Fruit fly (Drosophila melanogaster) whole organism, embryonic: ENCODE data around the gene CG11581.

Experiments
- CG11085 ChIP-seq: fragments of 200-800 bp; sonication (Bioruptor generic); IDR thresholded peaks from 2 replicates; pipeline ENCODE4 v1.3.6; 2022; ENCODE audit warnings: missing biosample characterization, missing genetic modification characterization
- CG12071 ChIP-seq: fragments of 200-800 bp; sonication (Bioruptor generic); optimal IDR thresholded peaks from 3 replicates; lab custom pipeline; 2018; ENCODE audit warnings: missing biosample characterization, mild to moderate bottlenecking, missing genetic modification characterization
- CG12236 ChIP-seq: fragments of 200-800 bp; sonication (Bioruptor generic); optimal IDR thresholded peaks from 2 replicates; lab custom pipeline; 2016; ENCODE audit warnings: missing biosample characterization, missing genetic modification characterization
- CG13775 ChIP-seq: fragments of 200-800 bp; sonication (Bioruptor generic); optimal IDR thresholded peaks from 3 replicates; lab custom pipeline; 2017; ENCODE audit warnings: missing biosample characterization, mild to moderate bottlenecking, missing genetic modification characterization
- CG15514 ChIP-seq: fragments of 200-800 bp; sonication (Bioruptor generic); optimal IDR thresholded peaks from 3 replicates; lab custom pipeline; 2017; ENCODE audit warnings: missing biosample characterization, missing genetic modification characterization, mild to moderate bottlenecking, moderate library complexity, missing genetic modification reagents
- CG16779 ChIP-seq: fragments of 200-800 bp; sonication (Bioruptor generic); IDR thresholded peaks from 2 replicates; pipeline ENCODE4 v1.3.6; 2022; ENCODE audit warnings: missing biosample characterization, missing genetic modification characterization
- CG18764 ChIP-seq: fragments of 200-800 bp; sonication (Bioruptor generic); optimal IDR thresholded peaks from 3 replicates; lab custom pipeline; 2016; ENCODE audit warnings: missing biosample characterization, missing genetic modification characterization
- CG3847 ChIP-seq: fragments of 200-800 bp; sonication (Bioruptor generic); IDR thresholded peaks from 2 replicates; pipeline ENCODE4 v1.3.6; 2022; ENCODE audit warnings: missing biosample characterization, missing genetic modification characterization
- CG4617 ChIP-seq: fragments of 200-800 bp; sonication (Bioruptor generic); optimal IDR thresholded peaks from 3 replicates; lab custom pipeline; 2016; ENCODE audit warnings: missing biosample characterization, missing genetic modification characterization, borderline replicate concordance
- CG4730 ChIP-seq: fragments of 200-800 bp; sonication (Bioruptor generic); IDR thresholded peaks from 2 replicates; pipeline ENCODE4 v1.3.6; 2022; ENCODE audit warnings: missing biosample characterization, missing genetic modification characterization
- CG7745 ChIP-seq: fragments of 200-800 bp; sonication (Bioruptor generic); optimal IDR thresholded peaks from 2 replicates; lab custom pipeline; 2018; ENCODE audit warnings: missing biosample characterization, mild to moderate bottlenecking, missing genetic modification characterization, moderate library complexity
- CG7839 ChIP-seq: fragments of 200-800 bp; sonication (Bioruptor generic); optimal IDR thresholded peaks from 3 replicates; lab custom pipeline; 2018; ENCODE audit warnings: missing biosample characterization, mild to moderate bottlenecking, missing genetic modification characterization, moderate library complexity
- CG8944 ChIP-seq: fragments of 200-800 bp; sonication (Bioruptor generic); optimal IDR thresholded peaks from 3 replicates; lab custom pipeline; 2016; ENCODE audit warnings: missing biosample characterization, missing genetic modification characterization
- CTCF ChIP-seq: fragments of 200-800 bp; sonication (Bioruptor generic); optimal IDR thresholded peaks from 2 replicates; lab custom pipeline; 2017; ENCODE audit warnings: missing biosample characterization, mild to moderate bottlenecking, missing genetic modification characterization, moderate library complexity
- Dfd ChIP-seq, 2 experiments: fragments of >200 bp; optimal IDR thresholded peaks; 2 replicates each; lab custom pipeline; 2017; ENCODE audit warnings: missing biosample characterization in 2 of 2, missing genetic modification characterization in 2 of 2
- Dp ChIP-seq: fragments of 200-800 bp; sonication (Bioruptor generic); optimal IDR thresholded peaks from 2 replicates; lab custom pipeline; 2018; ENCODE audit warnings: missing biosample characterization, mild to moderate bottlenecking, missing genetic modification characterization, moderate library complexity
- E2f2 ChIP-seq: fragments of 200-800 bp; sonication (Bioruptor generic); IDR thresholded peaks from 2 replicates; pipeline ENCODE4 v1.3.6; 2022; ENCODE audit warnings: missing biosample characterization, missing genetic modification characterization
- HHEX ChIP-seq: fragments of 200-800 bp; sonication (Bioruptor generic); optimal IDR thresholded peaks from 3 replicates; lab custom pipeline; 2017; ENCODE audit warnings: missing biosample characterization, mild to moderate bottlenecking, missing genetic modification characterization, missing genetic modification reagents
- MBD-R2 ChIP-seq: fragments of 200-800 bp; sonication (Bioruptor generic); IDR thresholded peaks from 2 replicates; pipeline ENCODE4 v1.3.6; 2022; ENCODE audit warnings: missing biosample characterization, missing genetic modification characterization
- MESR4 ChIP-seq: fragments of 200-800 bp; sonication (Bioruptor generic); optimal IDR thresholded peaks from 2 replicates; lab custom pipeline; 2018; ENCODE audit warnings: missing biosample characterization, mild to moderate bottlenecking, missing genetic modification characterization, moderate library complexity
- Myb ChIP-seq: fragments of 200-800 bp; sonication (Bioruptor generic); optimal IDR thresholded peaks from 2 replicates; lab custom pipeline; 2016; ENCODE audit warnings: missing biosample characterization, missing genetic modification characterization
- Nf-YB ChIP-seq: fragments of 200-800 bp; sonication (Bioruptor generic); optimal IDR thresholded peaks from 3 replicates; lab custom pipeline; 2019; ENCODE audit warnings: missing biosample characterization, mild to moderate bottlenecking, missing genetic modification characterization, moderate library complexity
- Sin3A ChIP-seq: fragments of >200 bp; optimal IDR thresholded peaks from 2 replicates; lab custom pipeline; 2018
- Sry-β ChIP-seq: fragments of 200-800 bp; sonication (Bioruptor generic); optimal IDR thresholded peaks from 2 replicates; lab custom pipeline; 2018; ENCODE audit warnings: missing biosample characterization, mild to moderate bottlenecking, missing genetic modification characterization, moderate library complexity
- Trl ChIP-seq, 3 experiments: fragments of >200 bp in 2 of 3; fragments of 200-800 bp in 1 of 3; sonication (Bioruptor generic) in 1 of 3; optimal IDR thresholded peaks; 2 replicates in 1 of 3; 3 replicates in 2 of 3; lab custom pipeline; 2016 to 2017; ENCODE audit warnings: missing biosample characterization in 1 of 3, missing genetic modification characterization in 1 of 3
- Xbp1 ChIP-seq: fragments of 200-800 bp; sonication (Bioruptor generic); optimal IDR thresholded peaks from 3 replicates; lab custom pipeline; 2016; ENCODE audit warnings: missing biosample characterization, mild to moderate bottlenecking, missing genetic modification characterization
- aop ChIP-seq: fragments of 200-800 bp; sonication (Bioruptor generic); IDR thresholded peaks from 2 replicates; pipeline ENCODE4 v1.3.6; 2022; ENCODE audit warnings: missing biosample characterization, missing genetic modification characterization
- ato ChIP-seq: fragments of 200-800 bp; sonication (Bioruptor generic); IDR thresholded peaks from 2 replicates; pipeline ENCODE4 v1.3.6; 2022; ENCODE audit warnings: missing biosample characterization, missing genetic modification characterization; ENCODE audit not compliant: partially characterized antibody
- cato ChIP-seq: fragments of 200-800 bp; sonication (Bioruptor generic); optimal IDR thresholded peaks from 2 replicates; lab custom pipeline; 2016; ENCODE audit warnings: missing biosample characterization, missing genetic modification characterization, borderline replicate concordance
- crp ChIP-seq, 2 experiments: fragments of 200-800 bp; sonication (Bioruptor generic); optimal IDR thresholded peaks; 2 replicates in 1 of 2; 3 replicates in 1 of 2; lab custom pipeline; 2017; ENCODE audit warnings: missing biosample characterization in 2 of 2, missing genetic modification characterization in 2 of 2, mild to moderate bottlenecking in 1 of 2, moderate library complexity in 1 of 2
- dan ChIP-seq: fragments of 200-800 bp; sonication (Bioruptor generic); IDR thresholded peaks from 2 replicates; pipeline ENCODE4 v1.3.6; 2022; ENCODE audit warnings: missing biosample characterization, missing genetic modification characterization
- emc ChIP-seq: fragments of 200-800 bp; sonication (Bioruptor generic); optimal IDR thresholded peaks from 2 replicates; lab custom pipeline; 2016; ENCODE audit warnings: missing biosample characterization, missing genetic modification characterization
- fd3F ChIP-seq: fragments of 200-800 bp; sonication (Bioruptor generic); optimal IDR thresholded peaks from 2 replicates; lab custom pipeline; 2018; ENCODE audit warnings: missing biosample characterization, mild to moderate bottlenecking, missing genetic modification characterization, moderate library complexity
- nom ChIP-seq: fragments of 200-800 bp; sonication (Bioruptor generic); optimal IDR thresholded peaks from 2 replicates; lab custom pipeline; 2017; ENCODE audit warnings: missing biosample characterization, missing genetic modification characterization, mild to moderate bottlenecking, moderate library complexity, missing genetic modification reagents
- org-1 ChIP-seq: fragments of 200-800 bp; sonication (Bioruptor generic); optimal IDR thresholded peaks from 2 replicates; lab custom pipeline; 2017; ENCODE audit warnings: missing biosample characterization, missing genetic modification characterization
- pan ChIP-seq, 4 experiments: fragments of >200 bp in 3 of 4; fragments of 200-800 bp in 1 of 4; sonication (Bioruptor generic) in 1 of 4; optimal IDR thresholded peaks in 3 of 4; IDR thresholded peaks in 1 of 4; 2 replicates each; pipeline versions ENCODE4 v1.3.6 to Lab custom; 2017 to 2022; ENCODE audit warnings: missing biosample characterization in 2 of 4, missing genetic modification characterization in 2 of 4, mixed read lengths in 1 of 4
- pum ChIP-seq: fragments of 200-800 bp; sonication (Bioruptor generic); optimal IDR thresholded peaks from 2 replicates; lab custom pipeline; 2016; ENCODE audit warnings: missing biosample characterization, missing genetic modification characterization
- pzg ChIP-seq: fragments of 200-800 bp; sonication (Bioruptor generic); optimal IDR thresholded peaks from 3 replicates; lab custom pipeline; 2018; ENCODE audit warnings: missing biosample characterization, mild to moderate bottlenecking, missing genetic modification characterization, moderate library complexity
- row ChIP-seq: fragments of 200-800 bp; sonication (Bioruptor generic); IDR thresholded peaks from 3 replicates; pipeline ENCODE4 v1.3.6; 2022; ENCODE audit warnings: missing biosample characterization, missing genetic modification characterization
- sc ChIP-seq, 3 experiments: fragments of >200 bp in 2 of 3; fragments of 200-800 bp in 1 of 3; sonication (Bioruptor generic) in 1 of 3; optimal IDR thresholded peaks; 2 replicates in 2 of 3; 3 replicates in 1 of 3; lab custom pipeline; 2017; ENCODE audit warnings: mild to moderate bottlenecking in 1 of 3, missing biosample characterization in 1 of 3, missing genetic modification characterization in 1 of 3, missing genetic modification reagents in 1 of 3
- sens ChIP-seq: fragments of 200-800 bp; sonication (Bioruptor generic); peaks from one replicate; lab custom pipeline; 2016; ENCODE audit warnings: missing biosample characterization, missing genetic modification characterization
- stwl ChIP-seq: fragments of 200-800 bp; sonication (Bioruptor generic); optimal IDR thresholded peaks from 3 replicates; lab custom pipeline; 2018; ENCODE audit warnings: missing biosample characterization, mild to moderate bottlenecking, missing genetic modification characterization, moderate library complexity
- tin ChIP-seq: fragments of 200-800 bp; sonication (Bioruptor generic); optimal IDR thresholded peaks from 3 replicates; lab custom pipeline; 2016; ENCODE audit warnings: missing biosample characterization, missing genetic modification characterization
- tna ChIP-seq: fragments of 200-800 bp; sonication (Bioruptor generic); IDR thresholded peaks from 2 replicates; pipeline ENCODE4 v1.3.6; 2022; ENCODE audit warnings: missing biosample characterization, missing genetic modification characterization; ENCODE audit not compliant: partially characterized antibody
- trem ChIP-seq: fragments of 200-800 bp; optimal IDR thresholded peaks from 3 replicates; lab custom pipeline; 2019; ENCODE audit warnings: missing biosample characterization, mild to moderate bottlenecking, missing genetic modification characterization, moderate library complexity
- trh ChIP-seq: fragments of 200-800 bp; sonication (Bioruptor generic); optimal IDR thresholded peaks from 2 replicates; lab custom pipeline; 2016; ENCODE audit warnings: missing biosample characterization, missing genetic modification characterization
- tx ChIP-seq: fragments of 200-800 bp; sonication (Bioruptor generic); optimal IDR thresholded peaks from 2 replicates; lab custom pipeline; 2016; ENCODE audit warnings: missing biosample characterization, missing genetic modification characterization
- vvl ChIP-seq: fragments of 200-800 bp; sonication (Bioruptor generic); IDR thresholded peaks from 2 replicates; pipeline ENCODE4 v1.3.6; 2022; ENCODE audit warnings: missing biosample characterization, missing genetic modification characterization
- zf30C ChIP-seq: fragments of 200-800 bp; sonication (Bioruptor generic); optimal IDR thresholded peaks from 3 replicates; lab custom pipeline; 2018; ENCODE audit warnings: missing biosample characterization, mild to moderate bottlenecking, missing genetic modification characterization

The CG11581 gene

DNA sequence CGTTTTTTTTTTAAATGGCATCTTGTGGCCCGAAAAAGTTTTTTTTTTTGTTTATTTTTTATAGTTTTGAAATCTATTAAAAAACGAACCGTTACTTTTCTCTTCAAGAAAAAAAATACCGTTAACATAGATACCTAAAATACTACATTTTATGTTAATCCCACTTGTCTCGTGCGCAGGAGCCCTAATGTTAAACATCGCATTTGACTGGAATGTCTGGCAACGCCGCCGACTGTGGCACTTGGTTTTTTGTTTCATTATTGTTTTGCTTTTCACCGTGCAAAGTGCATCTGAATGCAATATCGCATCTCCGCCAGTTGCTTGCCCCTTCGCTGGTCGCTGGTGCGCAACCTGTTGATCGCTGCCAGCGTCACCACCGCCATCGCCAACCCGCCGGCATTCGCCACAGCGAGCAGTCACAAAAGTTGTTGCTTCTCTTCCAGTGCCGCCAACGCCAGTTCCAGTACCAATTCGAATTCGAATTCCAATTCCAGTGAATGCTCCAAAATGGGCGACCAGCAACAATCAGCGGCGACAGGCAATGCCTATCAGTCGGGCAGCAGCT, 23.3 kb downstream of the CG11581 start, which contains the start of gene CG11590 (continued):
- no peak for TF ChIP-seq CG13775
- no peak for TF ChIP-seq CG16779 (GFP tag; lab: Robert Waterston, UW)
- TF ChIP-seq Myb: peak; percentile 51
- peak; percentile 59 for TF ChIP-seq E2f2 (GFP tag; lab: Robert Waterston, UW)
- no peak for TF ChIP-seq CG12071 (GFP tag; lab: Kevin White, UChicago)
- TF ChIP-seq tin: no peak
- TF ChIP-seq CTCF (GFP tag; lab: Kevin White, UChicago): no peak
- no peak for TF ChIP-seq CG8944 (GFP tag; lab: Kevin White, UChicago)
- no peak for TF ChIP-seq tna (GFP tag; lab: Robert Waterston, UW)
- no peak for TF ChIP-seq CG11085 (GFP tag; lab: Robert Waterston, UW)
- peak; percentile 42 for TF ChIP-seq stwl (tag; lab: Kevin White, UChicago)
- peak; percentile 96 for TF ChIP-seq CG18764 (GFP tag; lab: Kevin White, UChicago)
- TF ChIP-seq pzg (GFP tag; lab: Kevin White, UChicago): peak; percentile 27
- TF ChIP-seq aop: no peak
- TF ChIP-seq Xbp1 (GFP tag; lab: Kevin White, UChicago): no peak
- peak; percentile 29 for TF ChIP-seq nom
- no peak for TF ChIP-seq sc (optimal IDR thresholded peaks at IDR 0.05; lab: Kevin White, UChicago)
- TF ChIP-seq sc (GFP tag; optimal IDR thresholded peaks at IDR 0.05; lab: Kevin White, UChicago): no peak
- TF ChIP-seq cato (GFP tag; lab: Kevin White, UChicago): no peak
- no peak for TF ChIP-seq zf30C (GFP tag; lab: Kevin White, UChicago)
- TF ChIP-seq Trl (optimal IDR thresholded peaks at IDR 0.05; lab: Kevin White, UChicago): no peak
- TF ChIP-seq Trl (GFP tag; optimal IDR thresholded peaks at IDR 0.05; lab: Kevin White, UChicago): no peak
- TF ChIP-seq row: peak; percentile 8; the same call in 1 of the 3 replicates
- 0 out of 2 replicates have a peak, but pooled peaks have one; percentile 10 for TF ChIP-seq ato
- TF ChIP-seq org-1 (GFP tag; lab: Kevin White, UChicago): no peak
- TF ChIP-seq pan (optimal IDR thresholded peaks at IDR 0.05; lab: Kevin White, UChicago): no peak
- no peak for TF ChIP-seq pan (GFP tag; optimal IDR thresholded peaks at IDR 0.05 in 1 of 2, IDR thresholded peaks at IDR 0.05 in 1 of 2)
- no peak for TF ChIP-seq emc (GFP tag; lab: Kevin White, UChicago)
- TF ChIP-seq trh (GFP tag; lab: Kevin White, UChicago): no peak
- TF ChIP-seq Dp (GFP tag; lab: Kevin White, UChicago): peak; percentile 40
- peak; percentile 38 for TF ChIP-seq MESR4
- peak in 1 of 2 experiments; percentile 28 for TF ChIP-seq crp (GFP tag; optimal IDR thresholded peaks at IDR 0.05; lab: Kevin White, UChicago)

DNA sequence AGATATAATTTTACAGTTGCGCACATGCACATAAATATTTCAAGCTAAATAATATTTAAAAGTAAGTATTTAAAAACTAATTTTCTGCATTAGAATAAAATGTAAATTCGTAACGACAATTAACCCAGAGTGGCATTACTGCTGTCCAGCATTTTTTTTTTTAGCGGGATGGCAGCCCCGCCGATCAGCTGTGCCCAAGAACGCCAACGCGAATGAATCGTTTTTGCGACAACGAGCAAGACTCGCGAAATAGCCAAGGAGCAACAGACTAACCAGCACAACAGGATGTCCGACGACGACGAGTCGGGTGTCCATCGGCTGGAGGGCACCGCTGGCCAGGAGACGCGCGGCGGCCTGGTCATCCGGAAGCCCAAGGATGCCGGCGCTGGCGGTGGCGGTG, 24.5 kb downstream of the CG11581 start, which contains the start of gene Prp16:
Gene Prp16 (plus strand): TSS at position 185 of the 400 bp plus-strand sequence.
- no peak for TF ChIP-seq HHEX (GFP tag; lab: Kevin White, UChicago)
- TF ChIP-seq pum (GFP tag; lab: Kevin White, UChicago): no peak
- no peak for TF ChIP-seq fd3F
- TF ChIP-seq CG12236: no peak
- peak; percentile 15 to 84 for TF ChIP-seq crp (GFP tag; optimal IDR thresholded peaks at IDR 0.05; lab: Kevin White, UChicago)
- TF ChIP-seq sens: peak; percentile 23
- no peak for TF ChIP-seq CG7745 (tag; lab: Kevin White, UChicago)
- no peak for TF ChIP-seq Nf-YB (GFP tag; lab: Kevin White, UChicago)
- TF ChIP-seq Myb: peak; percentile 51
- peak; percentile 39 for TF ChIP-seq MESR4
- TF ChIP-seq pzg (GFP tag; lab: Kevin White, UChicago): peak; percentile 34
- no peak for TF ChIP-seq dan
- peak; percentile 38 for TF ChIP-seq CG15514 (GFP tag; lab: Kevin White, UChicago)
- no peak for TF ChIP-seq Sin3A (lab: Kevin White, UChicago)
- TF ChIP-seq trem (tag; lab: Kevin White, UChicago): peak; percentile 68
- no peak for TF ChIP-seq nom
- TF ChIP-seq CG3847 (GFP tag; lab: Robert Waterston, UW): peak; percentile 37
- TF ChIP-seq CG4617: no peak
- TF ChIP-seq vvl (GFP tag; lab: Robert Waterston, UW): peak; percentile 27
- peak; percentile 85 for TF ChIP-seq MBD-R2 (GFP tag; lab: Robert Waterston, UW)
- TF ChIP-seq Dfd (GFP tag; optimal IDR thresholded peaks at IDR 0.05; lab: Kevin White, UChicago): no peak
- TF ChIP-seq Sry-β (GFP tag; lab: Kevin White, UChicago): peak; percentile 15
- TF ChIP-seq tx (GFP tag; lab: Kevin White, UChicago): no peak
- no peak for TF ChIP-seq CG7839 (tag; lab: Kevin White, UChicago)
- no peak for TF ChIP-seq CG4730 (GFP tag; lab: Robert Waterston, UW)
- TF ChIP-seq row: peak; percentile 18; the same call in 2 of the 3 replicates
